Worm (Caenorhabditis elegans) whole organism, young adult: ENCODE data around the gene msp-76.

ENCODE experiments used
- F57A8.1 ChIP-seq: fragments of 200-800 bp; sonication (Bioruptor generic); optimal IDR thresholded peaks from 2 replicates; lab custom pipeline; 2018; ENCODE audit warnings: mild to moderate bottlenecking, missing genetic modification characterization, moderate library complexity, missing compliant biosample characterization
- attf-5 ChIP-seq: fragments of 200-800 bp; sonication (Bioruptor generic); optimal IDR thresholded peaks from 2 replicates; lab custom pipeline; 2018; ENCODE audit warnings: mild to moderate bottlenecking, missing genetic modification characterization, missing compliant biosample characterization
- attf-6 ChIP-seq: fragments of 200-800 bp; sonication (Bioruptor generic); IDR thresholded peaks from 2 replicates; pipeline ENCODE4 v1.3.6; 2022; ENCODE audit warnings: missing genetic modification reagents, missing genetic modification characterization, missing compliant biosample characterization
- cebp-1 ChIP-seq, 2 experiments: fragments of 200-800 bp in 1 of 2; sonication (Bioruptor generic) in 1 of 2; sonication (generic microtip) in 1 of 2; IDR thresholded peaks in 1 of 2; optimal IDR thresholded peaks in 1 of 2; 2 replicates each; pipeline versions ENCODE4 v1.3.6 to Lab custom; 2017 to 2022; ENCODE audit warnings: missing compliant biosample characterization in 2 of 2, missing genetic modification characterization in 2 of 2, mild to moderate bottlenecking in 1 of 2, missing genetic modification reagents in 1 of 2, moderate library complexity in 1 of 2
- egl-18 ChIP-seq: fragments of 200-800 bp; sonication (Bioruptor generic); IDR thresholded peaks from 2 replicates; pipeline ENCODE4 v1.3.6; 2022; ENCODE audit warnings: missing genetic modification reagents, missing genetic modification characterization, missing compliant biosample characterization
- egrh-3 ChIP-seq: fragments of 200-800 bp; sonication (Bioruptor generic); IDR thresholded peaks from 2 replicates; pipeline ENCODE4 v1.3.6; 2022; ENCODE audit warnings: missing genetic modification reagents, missing genetic modification characterization, missing compliant biosample characterization
- ekl-4 ChIP-seq: fragments of 200-800 bp; sonication (Bioruptor generic); IDR thresholded peaks from 2 replicates; pipeline ENCODE4 v1.3.6; 2022; ENCODE audit warnings: missing genetic modification reagents, missing genetic modification characterization, missing compliant biosample characterization
- hmg-1.2 ChIP-seq: fragments of 200-800 bp; sonication (Bioruptor generic); IDR thresholded peaks from 2 replicates; pipeline ENCODE4 v1.3.6; 2022; ENCODE audit warnings: missing genetic modification reagents, missing genetic modification characterization, missing compliant biosample characterization
- lin-40 ChIP-seq: sonication (generic microtip); optimal IDR thresholded peaks from 2 replicates; lab custom pipeline; 2016; ENCODE audit warnings: missing genetic modification characterization, mild to moderate bottlenecking, missing compliant biosample characterization, missing genotype, missing genetic modification reagents
- lsl-1 ChIP-seq: fragments of 200-800 bp; sonication (Bioruptor generic); optimal IDR thresholded peaks from 2 replicates; lab custom pipeline; 2018; ENCODE audit warnings: mild to moderate bottlenecking, missing genetic modification characterization, moderate library complexity, missing compliant biosample characterization
- madf-3 ChIP-seq: fragments of 200-800 bp; sonication (Bioruptor generic); IDR thresholded peaks from 2 replicates; pipeline ENCODE4 v1.3.6; 2022; ENCODE audit warnings: missing genetic modification reagents, missing genetic modification characterization, missing compliant biosample characterization
- nfyb-1 ChIP-seq: fragments of 200-800 bp; sonication (Bioruptor generic); IDR thresholded peaks from 2 replicates; pipeline ENCODE4 v1.3.6; 2022; ENCODE audit warnings: missing genetic modification reagents, missing genetic modification characterization, missing compliant biosample characterization
- nhr-80 ChIP-seq: sonication (generic microtip); optimal IDR thresholded peaks from 2 replicates; lab custom pipeline; 2016; ENCODE audit warnings: missing genetic modification characterization, missing compliant biosample characterization
- rec-8 ChIP-seq, 2 experiments: sonication (generic microtip); optimal IDR thresholded peaks; 2 replicates each; lab custom pipeline; 2016; ENCODE audit warnings: mild to moderate bottlenecking in 2 of 2, missing genetic modification characterization in 2 of 2, missing genetic modification reagents in 2 of 2, missing genotype in 2 of 2, missing biosample characterization in 1 of 2, missing compliant biosample characterization in 1 of 2, moderate library complexity in 1 of 2

Gene msp-76

DNA sequence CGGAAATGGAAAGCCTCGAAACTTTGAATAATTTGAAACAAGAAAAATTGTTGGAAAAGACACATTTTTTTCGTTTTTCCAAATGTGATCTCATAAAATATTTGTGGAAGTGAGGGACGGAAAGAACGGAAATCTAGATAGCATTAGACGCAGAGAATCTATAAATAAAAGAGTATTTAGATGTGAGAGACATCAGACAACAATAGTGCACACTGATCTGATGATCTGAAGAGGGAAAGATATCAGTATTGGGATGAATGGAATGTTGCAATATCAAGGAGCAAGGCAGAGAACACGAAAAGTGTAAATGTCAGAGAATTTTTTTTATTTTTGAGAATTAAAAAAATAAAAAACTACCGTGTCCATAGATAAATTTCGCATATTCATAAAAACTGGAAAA lies 46.0 kb downstream of the msp-76 start:
- TF ChIP-seq madf-3 (GFP tag; lab: Robert Waterston, UW) = no peak
- TF ChIP-seq hmg-1.2 (GFP tag; lab: Robert Waterston, UW) = peak; percentile 9; the same call in 1 of the 2 replicates
- TF ChIP-seq, all 124 proteins: peak for 1

DNA sequence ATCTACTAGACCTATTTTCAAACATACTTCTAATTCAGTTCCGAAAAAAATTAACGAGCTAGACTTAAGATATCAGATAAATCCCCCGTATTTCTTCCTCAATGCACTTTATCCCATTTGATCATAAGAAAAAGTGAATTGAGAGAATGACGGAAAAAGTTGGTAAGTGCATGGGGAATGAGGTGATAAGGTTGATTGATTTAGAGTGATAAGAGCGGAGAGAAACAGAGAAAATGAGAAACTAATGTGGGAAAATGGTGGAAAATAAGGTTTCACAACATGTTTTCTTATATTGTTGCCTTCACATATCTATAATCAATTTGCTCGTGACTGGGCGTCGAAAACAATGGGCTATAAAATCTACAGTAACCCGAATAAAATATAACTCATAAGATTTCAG lies 46.9 kb downstream of the msp-76 start:
- peak; percentile 24; the same call in 1 of the 2 replicates for TF ChIP-seq cebp-1 (GFP tag; IDR thresholded peaks at IDR 0.05; lab: Robert Waterston, UW)
- peak; percentile 77 for TF ChIP-seq cebp-1 (tag; optimal IDR thresholded peaks at IDR 0.05; lab: Kevin White, UChicago)
- TF ChIP-seq egl-18 (GFP tag; lab: Robert Waterston, UW) = no peak
- TF ChIP-seq nfyb-1 = 0 out of 2 replicates have a peak, but pooled peaks have one; percentile 17
- peak; percentile 30 for TF ChIP-seq attf-5 (GFP tag; lab: Kevin White, UChicago)
- peak; percentile 49 for TF ChIP-seq nhr-80
- TF ChIP-seq, all 124 proteins: peak for 4

DNA sequence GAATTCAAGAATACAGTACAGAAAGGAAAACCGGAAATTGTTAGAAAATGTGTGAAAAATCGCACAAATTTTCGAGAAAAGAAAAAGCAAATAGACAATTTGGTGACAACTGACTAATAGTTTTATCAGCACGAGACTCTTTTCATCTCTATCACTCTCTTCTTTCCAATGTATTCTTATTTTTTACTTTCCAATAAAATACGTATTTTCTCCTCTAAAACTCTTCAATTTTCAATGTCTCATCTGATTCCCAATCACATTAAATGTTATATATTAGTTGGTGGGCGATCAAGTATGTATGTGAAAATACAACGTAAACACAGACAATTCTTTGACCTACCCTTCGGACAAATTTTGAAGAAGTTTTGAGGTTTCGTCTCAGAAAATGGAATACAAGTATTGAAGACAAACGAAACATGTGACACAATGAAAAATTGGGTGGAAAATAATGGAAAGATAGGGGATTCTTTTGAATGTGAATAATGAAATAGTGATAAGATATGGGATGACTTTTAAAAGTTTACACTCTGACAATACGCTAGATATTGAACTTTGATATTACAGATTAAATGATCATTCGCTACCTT lies 48.5 kb downstream of the msp-76 start, which contains the start of gene cka-1:
cka-1 (minus strand) TSS at position 418 of the 587 bp plus-strand sequence.
- TF ChIP-seq lsl-1 (GFP tag; lab: Kevin White, UChicago) = no peak
- TF ChIP-seq attf-5 (GFP tag; lab: Kevin White, UChicago) = peak; percentile 2
- no peak for TF ChIP-seq attf-6 (GFP tag; lab: Robert Waterston, UW)
- TF ChIP-seq hmg-1.2 (GFP tag; lab: Robert Waterston, UW) = peak; percentile 46; the same call in 1 of the 2 replicates
- TF ChIP-seq egrh-3 (GFP tag; lab: Robert Waterston, UW) = no peak
- TF ChIP-seq nhr-80 = peak; percentile 51
- no peak for TF ChIP-seq F57A8.1 (GFP tag; lab: Kevin White, UChicago)
- TF ChIP-seq ekl-4 (GFP tag; lab: Robert Waterston, UW) = no peak
- TF ChIP-seq rec-8 (tag; optimal IDR thresholded peaks at IDR 0.05; lab: Kevin White, UChicago) = no peak

- TF ChIP-seq lin-40 (tag; lab: Kevin White, UChicago) = no peak
These were observed 49.4 kb downstream of the msp-76 start, which contains the start of gene C28D4.10 for ce11 chrIV:9738194-9738593. Gene C28D4.10 (plus strand): TSS chrIV:9738494.
